Fruit fly (Drosophila melanogaster) whole organism, embryonic: Measurements from ENCODE around the gene CG18586.

Source experiments
- Adf1 ChIP-seq: fragments of 200-800 bp; sonication (Bioruptor generic); IDR thresholded peaks from 2 replicates; pipeline ENCODE4 v1.3.6; 2022; ENCODE audit warnings: missing biosample characterization, missing genetic modification characterization
- B-H1 ChIP-seq: fragments of 200-800 bp; sonication (Bioruptor generic); IDR thresholded peaks from 3 replicates; pipeline ENCODE4 v1.3.6; 2022; ENCODE audit warnings: missing biosample characterization, missing genetic modification characterization
- CG10565 ChIP-seq: fragments of 200-800 bp; sonication (Bioruptor generic); optimal IDR thresholded peaks from 3 replicates; lab custom pipeline; 2016; ENCODE audit warnings: missing biosample characterization, mild to moderate bottlenecking, missing genetic modification characterization
- CG11085 ChIP-seq: fragments of 200-800 bp; sonication (Bioruptor generic); IDR thresholded peaks from 2 replicates; pipeline ENCODE4 v1.3.6; 2022; ENCODE audit warnings: missing biosample characterization, missing genetic modification characterization
- CG14667 ChIP-seq: fragments of 200-800 bp; sonication (Bioruptor generic); IDR thresholded peaks from 2 replicates; pipeline ENCODE4 v1.3.6; 2022; ENCODE audit warnings: missing biosample characterization, missing genetic modification characterization
- CG16815 ChIP-seq: fragments of 200-800 bp; sonication (Bioruptor generic); optimal IDR thresholded peaks from 3 replicates; lab custom pipeline; 2017; ENCODE audit warnings: missing biosample characterization, mild to moderate bottlenecking, missing genetic modification characterization
- CG17328 ChIP-seq: fragments of 200-800 bp; sonication (Bioruptor generic); IDR thresholded peaks from 2 replicates; pipeline ENCODE4 v1.3.6; 2022; ENCODE audit warnings: missing biosample characterization, missing genetic modification characterization
- CG17612 ChIP-seq: fragments of 200-800 bp; sonication (Bioruptor generic); IDR thresholded peaks from 2 replicates; pipeline ENCODE4 v1.3.6; 2022; ENCODE audit warnings: missing biosample characterization, missing genetic modification characterization
- CG2875 ChIP-seq: fragments of 200-800 bp; sonication (Bioruptor generic); optimal IDR thresholded peaks from 2 replicates; lab custom pipeline; 2017; ENCODE audit warnings: missing biosample characterization, mild to moderate bottlenecking, missing genetic modification characterization, missing genetic modification reagents
- CG3838 ChIP-seq: fragments of 200-800 bp; sonication (Bioruptor generic); optimal IDR thresholded peaks from 3 replicates; lab custom pipeline; 2016; ENCODE audit warnings: missing biosample characterization, missing genetic modification characterization
- CG42726 ChIP-seq: fragments of 200-800 bp; sonication (Bioruptor generic); IDR thresholded peaks from 2 replicates; pipeline ENCODE4 v1.3.6; 2022; ENCODE audit warnings: missing biosample characterization, missing genetic modification characterization; ENCODE audit not compliant: partially characterized antibody
- CG4820 ChIP-seq: fragments of 200-800 bp; sonication (Bioruptor generic); optimal IDR thresholded peaks from 3 replicates; lab custom pipeline; 2016; ENCODE audit warnings: missing biosample characterization, missing genetic modification characterization
- CG4854 ChIP-seq: fragments of 200-800 bp; sonication (Bioruptor generic); optimal IDR thresholded peaks from 2 replicates; lab custom pipeline; 2016; ENCODE audit warnings: missing biosample characterization, missing genetic modification characterization, inconsistent platforms
- CG5953 ChIP-seq: fragments of 200-800 bp; sonication (Bioruptor generic); IDR thresholded peaks from 2 replicates; pipeline ENCODE4 v1.3.6; 2022; ENCODE audit warnings: missing biosample characterization, missing genetic modification characterization
- CG6765 ChIP-seq: fragments of 200-800 bp; sonication (Bioruptor generic); optimal IDR thresholded peaks from 3 replicates; lab custom pipeline; 2017; ENCODE audit warnings: missing biosample characterization, mild to moderate bottlenecking, missing genetic modification characterization
- CG7357 ChIP-seq: fragments of 200-800 bp; sonication (Bioruptor generic); IDR thresholded peaks from 3 replicates; pipeline ENCODE4 v1.3.6; 2022; ENCODE audit warnings: missing biosample characterization, missing genetic modification characterization
- CG7372 ChIP-seq: fragments of 200-800 bp; sonication (Bioruptor generic); IDR thresholded peaks from 2 replicates; pipeline ENCODE4 v1.3.6; 2022; ENCODE audit warnings: missing biosample characterization, missing genetic modification characterization
- CG8765 ChIP-seq: fragments of 200-800 bp; sonication (Bioruptor generic); IDR thresholded peaks from 2 replicates; pipeline ENCODE4 v1.3.6; 2022; ENCODE audit warnings: missing biosample characterization, missing genetic modification characterization
- CG9817 ChIP-seq: fragments of 200-800 bp; sonication (Bioruptor generic); optimal IDR thresholded peaks from 2 replicates; lab custom pipeline; 2018; ENCODE audit warnings: missing biosample characterization, mild to moderate bottlenecking, missing genetic modification characterization, moderate library complexity
- Chrac-16 ChIP-seq: fragments of 200-800 bp; sonication (Bioruptor generic); optimal IDR thresholded peaks from 3 replicates; lab custom pipeline; 2016; ENCODE audit warnings: missing biosample characterization, missing genetic modification characterization
- CkIIα-i1 ChIP-seq: fragments of 200-800 bp; sonication (Bioruptor generic); IDR thresholded peaks from 2 replicates; pipeline ENCODE4 v1.3.6; 2022; ENCODE audit warnings: missing biosample characterization, missing genetic modification characterization
- CoRest ChIP-seq: fragments of 200-800 bp; sonication (Bioruptor generic); optimal IDR thresholded peaks from 3 replicates; lab custom pipeline; 2018; ENCODE audit warnings: missing biosample characterization, mild to moderate bottlenecking, missing genetic modification characterization, moderate library complexity
- Dbx ChIP-seq: fragments of 200-800 bp; sonication (Bioruptor generic); IDR thresholded peaks from 3 replicates; pipeline ENCODE4 v1.3.6; 2022; ENCODE audit warnings: missing biosample characterization, missing genetic modification characterization
- Doc2 ChIP-seq: fragments of 200-800 bp; sonication (Bioruptor generic); IDR thresholded peaks from 2 replicates; pipeline ENCODE4 v1.3.6; 2022; ENCODE audit warnings: missing biosample characterization, missing genetic modification characterization
- Dp ChIP-seq: fragments of 200-800 bp; sonication (Bioruptor generic); optimal IDR thresholded peaks from 2 replicates; lab custom pipeline; 2018; ENCODE audit warnings: missing biosample characterization, mild to moderate bottlenecking, missing genetic modification characterization, moderate library complexity
- Eip74EF ChIP-seq, 2 experiments: fragments of 200-800 bp in 1 of 2; fragments of >200 bp in 1 of 2; sonication (Bioruptor generic) in 1 of 2; optimal IDR thresholded peaks; 2 replicates each; lab custom pipeline; 2017 to 2019; ENCODE audit warnings: missing biosample characterization in 2 of 2, missing genetic modification characterization in 2 of 2, mild to moderate bottlenecking in 1 of 2, moderate library complexity in 1 of 2
- Ets65A ChIP-seq: fragments of 200-800 bp; sonication (Bioruptor generic); peaks from one replicate; lab custom pipeline; 2016; ENCODE audit warnings: missing biosample characterization, missing genetic modification characterization
- Fer2 ChIP-seq: fragments of 200-800 bp; sonication (Bioruptor generic); optimal IDR thresholded peaks from 2 replicates; lab custom pipeline; 2018; ENCODE audit warnings: missing biosample characterization, mild to moderate bottlenecking, missing genetic modification characterization, moderate library complexity
- Fer3 ChIP-seq: fragments of 200-800 bp; sonication (Bioruptor generic); optimal IDR thresholded peaks from 2 replicates; lab custom pipeline; 2018; ENCODE audit warnings: missing biosample characterization, mild to moderate bottlenecking, missing genetic modification characterization, moderate library complexity
- H2.0 ChIP-seq: fragments of 200-800 bp; sonication (Bioruptor generic); IDR thresholded peaks from 2 replicates; pipeline ENCODE4 v1.3.6; 2022; ENCODE audit warnings: missing biosample characterization, missing genetic modification characterization
- HHEX ChIP-seq: fragments of 200-800 bp; sonication (Bioruptor generic); optimal IDR thresholded peaks from 3 replicates; lab custom pipeline; 2017; ENCODE audit warnings: missing biosample characterization, mild to moderate bottlenecking, missing genetic modification characterization, missing genetic modification reagents
- Lpt ChIP-seq: fragments of >200 bp; optimal IDR thresholded peaks from 2 replicates; lab custom pipeline; 2018; ENCODE audit warnings: missing biosample characterization, missing genetic modification characterization
- Mrtf ChIP-seq: fragments of 200-800 bp; sonication (Bioruptor generic); IDR thresholded peaks from 3 replicates; pipeline ENCODE4 v1.3.6; 2022; ENCODE audit warnings: missing biosample characterization, missing genetic modification characterization
- Opbp ChIP-seq: fragments of 200-800 bp; sonication (Bioruptor generic); IDR thresholded peaks from 3 replicates; pipeline ENCODE4 v1.3.6; 2022; ENCODE audit warnings: missing biosample characterization, missing genetic modification characterization; ENCODE audit not compliant: partially characterized antibody
- Trl ChIP-seq, 3 experiments: fragments of >200 bp in 2 of 3; fragments of 200-800 bp in 1 of 3; sonication (Bioruptor generic) in 1 of 3; optimal IDR thresholded peaks; 2 replicates in 1 of 3; 3 replicates in 2 of 3; lab custom pipeline; 2016 to 2017; ENCODE audit warnings: missing biosample characterization in 1 of 3, missing genetic modification characterization in 1 of 3
- Usf ChIP-seq: fragments of 200-800 bp; sonication (Bioruptor generic); optimal IDR thresholded peaks from 2 replicates; lab custom pipeline; 2017; ENCODE audit warnings: missing genotype, missing biosample characterization, missing genetic modification characterization
- br ChIP-seq: fragments of >200 bp; optimal IDR thresholded peaks from 2 replicates; lab custom pipeline; 2017
- btn ChIP-seq: fragments of 200-800 bp; sonication (Bioruptor generic); optimal IDR thresholded peaks from 2 replicates; lab custom pipeline; 2016; ENCODE audit warnings: missing biosample characterization, missing genetic modification characterization
- disco-r ChIP-seq: fragments of 200-800 bp; sonication (Bioruptor generic); optimal IDR thresholded peaks from 2 replicates; lab custom pipeline; 2016; ENCODE audit warnings: missing biosample characterization, missing genetic modification characterization
- dm ChIP-seq: fragments of 200-800 bp; sonication (Bioruptor generic); optimal IDR thresholded peaks from 3 replicates; lab custom pipeline; 2016; ENCODE audit warnings: missing biosample characterization, missing genetic modification characterization
- dmrt11E ChIP-seq: fragments of 200-800 bp; sonication (Bioruptor generic); optimal IDR thresholded peaks from 3 replicates; lab custom pipeline; 2018; ENCODE audit warnings: missing biosample characterization, mild to moderate bottlenecking, missing genetic modification characterization, moderate library complexity
- en ChIP-seq: fragments of 200-800 bp; sonication (Bioruptor generic); optimal IDR thresholded peaks from 2 replicates; lab custom pipeline; 2016; ENCODE audit warnings: missing biosample characterization, missing genetic modification characterization
- exex ChIP-seq: fragments of 200-800 bp; sonication (Bioruptor generic); optimal IDR thresholded peaks from 4 replicates; lab custom pipeline; 2018; ENCODE audit warnings: missing biosample characterization, mild to moderate bottlenecking, missing genetic modification characterization, moderate library complexity
- gce ChIP-seq: fragments of 200-800 bp; sonication (Bioruptor generic); IDR thresholded peaks from 3 replicates; pipeline ENCODE4 v1.3.6; 2022; ENCODE audit warnings: missing biosample characterization, missing genetic modification characterization
- gcm2 ChIP-seq: fragments of 200-800 bp; sonication (Bioruptor generic); optimal IDR thresholded peaks from 2 replicates; lab custom pipeline; 2016; ENCODE audit warnings: missing biosample characterization, missing genetic modification characterization
- gro ChIP-seq: fragments of 200-800 bp; sonication (Bioruptor generic); optimal IDR thresholded peaks from 2 replicates; lab custom pipeline; 2016; ENCODE audit warnings: missing biosample characterization, missing genetic modification characterization
- kay ChIP-seq: fragments of 200-800 bp; sonication (Bioruptor generic); optimal IDR thresholded peaks from 2 replicates; lab custom pipeline; 2016; ENCODE audit warnings: missing biosample characterization, missing genetic modification characterization
- pan ChIP-seq, 4 experiments: fragments of >200 bp in 3 of 4; fragments of 200-800 bp in 1 of 4; sonication (Bioruptor generic) in 1 of 4; optimal IDR thresholded peaks in 3 of 4; IDR thresholded peaks in 1 of 4; 2 replicates each; pipeline versions ENCODE4 v1.3.6 to Lab custom; 2017 to 2022; ENCODE audit warnings: missing biosample characterization in 2 of 4, missing genetic modification characterization in 2 of 4, mixed read lengths in 1 of 4
- scrt ChIP-seq: fragments of 200-800 bp; sonication (Bioruptor generic); optimal IDR thresholded peaks from 2 replicates; lab custom pipeline; 2018; ENCODE audit warnings: missing biosample characterization, mild to moderate bottlenecking, missing genetic modification characterization, moderate library complexity
- trem ChIP-seq: fragments of 200-800 bp; optimal IDR thresholded peaks from 3 replicates; lab custom pipeline; 2019; ENCODE audit warnings: missing biosample characterization, mild to moderate bottlenecking, missing genetic modification characterization, moderate library complexity

CG18586 gene

dm6 chr3L:5869614-5870204 lies 3.4 kb upstream of the CG18586 start (continued):
- TF ChIP-seq Adf1 (GFP tag; lab: Robert Waterston, UW) (no peak), Doc2 (GFP tag; lab: Robert Waterston, UW) (no peak), en (GFP tag; lab: Kevin White, UChicago) (no peak), kay (GFP tag; lab: Kevin White, UChicago) (peak; percentile 51), Trl (optimal IDR thresholded peaks at IDR 0.05; lab: Kevin White, UChicago) (no peak), Trl (GFP tag; optimal IDR thresholded peaks at IDR 0.05; lab: Kevin White, UChicago) (peak; percentile 73), gro (GFP tag; lab: Kevin White, UChicago) (no peak), CG9817 (tag; lab: Kevin White, UChicago) (peak; percentile 61), Mrtf (GFP tag; lab: Robert Waterston, UW) (peak; percentile 85), pan (optimal IDR thresholded peaks at IDR 0.05; lab: Kevin White, UChicago) (no peak), pan (GFP tag; optimal IDR thresholded peaks at IDR 0.05 in 1 of 2, IDR thresholded peaks at IDR 0.05 in 1 of 2) (peak in 1 of 2 experiments; percentile 75), br (no peak), Lpt (GFP tag; lab: Kevin White, UChicago) (no peak), CG16815 (GFP tag; lab: Kevin White, UChicago) (peak; percentile 45), dm (GFP tag; lab: Kevin White, UChicago) (no peak), CG6765 (no peak), H2.0 (GFP tag; lab: Robert Waterston, UW) (peak; percentile 69), CG14667 (GFP tag; lab: Robert Waterston, UW) (peak; percentile 59), HHEX (peak; percentile 16), CG7357 (GFP tag; lab: Robert Waterston, UW) (peak; percentile 35; the same call in 1 of the 3 replicates), gcm2 (GFP tag; lab: Kevin White, UChicago) (no peak), scrt (GFP tag; lab: Kevin White, UChicago) (peak; percentile 34), CG42726 (GFP tag; lab: Robert Waterston, UW) (peak; percentile 77), disco-r (no peak), CG7372 (GFP tag; lab: Robert Waterston, UW) (peak; percentile 75), CG2875 (GFP tag; lab: Kevin White, UChicago) (no peak), CG10565 (GFP tag; lab: Kevin White, UChicago) (no peak), dmrt11E (tag; lab: Kevin White, UChicago) (peak; percentile 54), trem (tag; lab: Kevin White, UChicago) (peak; percentile 66), Chrac-16 (GFP tag; lab: Kevin White, UChicago) (peak; percentile 61), Ets65A (peak; percentile 86), Opbp (GFP tag; lab: Robert Waterston, UW) (peak; percentile 72; the same call in 2 of the 3 replicates), CG4820 (peak; percentile 64), Usf (GFP tag; lab: Kevin White, UChicago) (no peak), CkIIα-i1 (GFP tag; lab: Robert Waterston, UW) (no peak), Eip74EF (GFP tag; optimal IDR thresholded peaks at IDR 0.05; lab: Kevin White, UChicago) (peak in 1 of 2 experiments; percentile 34), exex (no peak), CG5953 (peak; percentile 23; the same call in 1 of the 2 replicates), CG17328 (GFP tag; lab: Robert Waterston, UW) (peak; percentile 72), CG4854 (peak; percentile 60), CG8765 (GFP tag; lab: Robert Waterston, UW) (peak; percentile 53; the same call in 1 of the 2 replicates), CG11085 (peak; percentile 81), Fer3 (tag; lab: Kevin White, UChicago) (peak; percentile 80), Dbx (peak; percentile 86), CG17612 (peak; percentile 21; the same call in 1 of the 2 replicates), btn (GFP tag; lab: Kevin White, UChicago) (peak; percentile 31), gce (GFP tag; lab: Robert Waterston, UW) (peak; percentile 60; the same call in 2 of the 3 replicates), Fer2 (tag; lab: Kevin White, UChicago) (peak; percentile 33), B-H1 (GFP tag; lab: Robert Waterston, UW) (peak; percentile 24; the same call in 1 of the 3 replicates), CoRest (tag; lab: Kevin White, UChicago) (peak; percentile 68), Dp (no peak), CG3838 (no peak)
